Fruit fly (Drosophila melanogaster): ENCODE results near the gene mor.

Gene mor

dm6 chr3R:15983541-15984229 lies 11.0 kb upstream of the mor start (continued):
- TF ChIP-seq Hr3 (GFP tag; optimal IDR thresholded peaks at IDR 0.05) (no peak), CG30020 (tag; optimal IDR thresholded peaks at IDR 0.05) (no peak), ab (GFP tag; optimal IDR thresholded peaks at IDR 0.05) (no peak), Poxn (GFP tag; IDR thresholded peaks at IDR 0.05) (no peak), CG15696 (tag; optimal IDR thresholded peaks at IDR 0.05) (peak; percentile 79), hth (optimal IDR thresholded peaks at IDR 0.05) (no peak), CG14014 (GFP tag; IDR thresholded peaks at IDR 0.05) (no peak), CG7357 (GFP tag; IDR thresholded peaks at IDR 0.05) (no peak), H15 (GFP tag; IDR thresholded peaks at IDR 0.05) (no peak), Mad (GFP tag; optimal IDR thresholded peaks at IDR 0.05) (no peak), Scr (GFP tag; IDR thresholded peaks at IDR 0.05; ENCODE audit: partially characterized antibody) (no peak), sima (GFP tag; optimal IDR thresholded peaks at IDR 0.05) (no peak), zfh1 (GFP tag; IDR thresholded peaks at IDR 0.05) (no peak; the same call in 2 of the 3 replicates), z (GFP tag; IDR thresholded peaks at IDR 0.05) (no peak), CG4820 (GFP tag; optimal IDR thresholded peaks at IDR 0.05) (no peak), CG12659 (GFP tag; optimal IDR thresholded peaks at IDR 0.05) (no peak), ind (GFP tag; optimal IDR thresholded peaks at IDR 0.05) (no peak), cwo (GFP tag; optimal IDR thresholded peaks at IDR 0.05) (no peak), disco-r (GFP tag; optimal IDR thresholded peaks at IDR 0.05) (no peak), GATAe (GFP tag; conservative IDR thresholded peaks at IDR 0.05) (no peak), bab2 (GFP tag; optimal IDR thresholded peaks at IDR 0.05) (no peak), HmgD (GFP tag; optimal IDR thresholded peaks at IDR 0.05) (no peak), CG10654 (GFP tag; optimal IDR thresholded peaks at IDR 0.05) (no peak), gem (tag; optimal IDR thresholded peaks at IDR 0.05) (peak; percentile 60), gcm (GFP tag; optimal IDR thresholded peaks at IDR 0.05) (peak; percentile 49), stwl (tag; optimal IDR thresholded peaks at IDR 0.05) (no peak), CG7839 (tag; optimal IDR thresholded peaks at IDR 0.05) (peak; percentile 1), CG3407 (GFP tag; optimal IDR thresholded peaks at IDR 0.05) (peak; percentile 67), br (optimal IDR thresholded peaks at IDR 0.05) (no peak), Kr (GFP tag; optimal IDR thresholded peaks at IDR 0.05) (no peak), CG3726 (GFP tag; IDR thresholded peaks at IDR 0.05) (no peak), CG32772 (GFP tag; IDR thresholded peaks at IDR 0.05) (no peak), CG6791 (GFP tag; IDR thresholded peaks at IDR 0.05; ENCODE audit: partially characterized antibody) (no peak), CG7271 (tag; optimal IDR thresholded peaks at IDR 0.05) (peak; percentile 65), HmgZ (tag; optimal IDR thresholded peaks at IDR 0.05) (no peak), Asciz (GFP tag; optimal IDR thresholded peaks at IDR 0.05) (peak; percentile 77), CG14441 (GFP tag; IDR thresholded peaks at IDR 0.05) (no peak), D (optimal IDR thresholded peaks at IDR 0.05) (no peak), D (GFP tag; optimal IDR thresholded peaks at IDR 0.05) (peak; percentile 36), CG2889 (GFP tag; IDR thresholded peaks at IDR 0.05) (no peak), CG2202 (tag; optimal IDR thresholded peaks at IDR 0.05) (peak; percentile 61), amos (GFP tag; IDR thresholded peaks at IDR 0.05; ENCODE audit: partially characterized antibody) (no peak), HLH4C (GFP tag; IDR thresholded peaks at IDR 0.05; ENCODE audit: partially characterized antibody) (no peak), CG12744 (GFP tag; optimal IDR thresholded peaks at IDR 0.05) (no peak), prd (optimal IDR thresholded peaks at IDR 0.05) (no peak), prd (GFP tag; IDR thresholded peaks at IDR 0.05) (no peak), mld (GFP tag; IDR thresholded peaks at IDR 0.05; ENCODE audit: partially characterized antibody) (no peak), Doc2 (GFP tag; IDR thresholded peaks at IDR 0.05) (no peak), Myb (GFP tag; optimal IDR thresholded peaks at IDR 0.05) (no peak), Atf-2 (GFP tag; optimal IDR thresholded peaks at IDR 0.05) (no peak), vnd (GFP tag; IDR thresholded peaks at IDR 0.05; ENCODE audit: partially characterized antibody) (no peak), Med (GFP tag) (peak; percentile 74)

Measured in whole organism, embryonic.